Worm (Caenorhabditis elegans) whole organism, L1 larva: ENCODE results near the gene Y47D3A.21.

Experiments used
- C34B4.2 ChIP-seq: sonication (generic microtip); optimal IDR thresholded peaks from 2 replicates; lab custom pipeline; 2017; ENCODE audit warnings: mild to moderate bottlenecking, missing genetic modification characterization, missing compliant biosample characterization
- aha-1 ChIP-seq: fragments of 150-350 bp; optimal IDR thresholded peaks from 2 replicates; lab custom pipeline; 2014; ENCODE audit warnings: missing biosample characterization, missing genetic modification characterization
- aly-2 ChIP-seq: fragments of 150-350 bp; optimal IDR thresholded peaks from 2 replicates; lab custom pipeline; 2014; ENCODE audit warnings: missing biosample characterization, missing genetic modification characterization
- blmp-1 ChIP-seq: fragments of 150-350 bp; optimal IDR thresholded peaks from 2 replicates; lab custom pipeline; 2014; ENCODE audit warnings: missing biosample characterization, missing genetic modification characterization
- ceh-63 ChIP-seq: fragments of 200-800 bp; sonication (Bioruptor generic); optimal IDR thresholded peaks from 2 replicates; lab custom pipeline; 2018; ENCODE audit warnings: mild to moderate bottlenecking, missing genetic modification characterization, missing compliant biosample characterization
- ceh-90 ChIP-seq: sonication (generic microtip); optimal IDR thresholded peaks from 2 replicates; lab custom pipeline; 2016; ENCODE audit warnings: missing genetic modification characterization, missing compliant biosample characterization
- dpl-1 ChIP-seq, 3 experiments: fragments of 150-350 bp in 2 of 3; sonication (generic microtip) in 1 of 3; optimal IDR thresholded peaks; 2 replicates each; lab custom pipeline; 2014 to 2017; ENCODE audit warnings: missing biosample characterization in 3 of 3, missing genetic modification characterization in 3 of 3, missing genetic modification reagents in 3 of 3
- dsc-1 ChIP-seq: sonication (generic microtip); optimal IDR thresholded peaks from 2 replicates; lab custom pipeline; 2016; ENCODE audit warnings: mild to moderate bottlenecking, missing genetic modification characterization, missing compliant biosample characterization
- efl-1 ChIP-seq, 4 experiments: fragments of 150-350 bp; optimal IDR thresholded peaks in 3 of 4; peaks in 1 of 4; 1 replicate in 1 of 4; 2 replicates in 3 of 4; lab custom pipeline; 2014; ENCODE audit warnings: missing biosample characterization in 2 of 4, missing genetic modification characterization in 2 of 4, missing genetic modification reagents in 2 of 4
- elt-2 ChIP-seq: sonication (generic microtip); optimal IDR thresholded peaks from 2 replicates; lab custom pipeline; 2016; ENCODE audit warnings: missing genetic modification characterization, mild to moderate bottlenecking, inconsistent platforms, missing compliant biosample characterization, missing genetic modification reagents
- elt-3 ChIP-seq, 6 experiments: fragments of 150-350 bp in 1 of 6; sonication (generic microtip); optimal IDR thresholded peaks; 2 replicates each; lab custom pipeline; 2017 to 2018; ENCODE audit warnings: missing biosample characterization in 6 of 6, missing genetic modification characterization in 6 of 6, inconsistent platforms in 1 of 6
- ets-5 ChIP-seq: fragments of 200-800 bp; sonication (Bioruptor generic); IDR thresholded peaks from 2 replicates; pipeline ENCODE4 v1.3.6; 2022; ENCODE audit warnings: missing genetic modification characterization, missing compliant biosample characterization
- fkh-10 ChIP-seq: sonication (generic microtip); optimal IDR thresholded peaks from 2 replicates; lab custom pipeline; 2017; ENCODE audit warnings: missing biosample characterization, missing genetic modification reagents, missing genetic modification characterization
- fkh-4 ChIP-seq: sonication (generic microtip); optimal IDR thresholded peaks from 2 replicates; lab custom pipeline; 2016; ENCODE audit warnings: missing compliant biosample characterization, missing genetic modification characterization, borderline replicate concordance
- fkh-8 ChIP-seq: sonication (generic microtip); optimal IDR thresholded peaks from 2 replicates; lab custom pipeline; 2016; ENCODE audit warnings: mild to moderate bottlenecking, missing genetic modification characterization, missing compliant biosample characterization
- grh-1 ChIP-seq: fragments of 200-800 bp; sonication (Bioruptor generic); IDR thresholded peaks from 2 replicates; pipeline ENCODE4 v1.3.6; 2022; ENCODE audit warnings: missing genetic modification reagents, missing genetic modification characterization, missing compliant biosample characterization
- isw-1 ChIP-seq: fragments of 200-800 bp; sonication (Bioruptor generic); IDR thresholded peaks from 2 replicates; pipeline ENCODE4 v1.3.6; 2022; ENCODE audit warnings: missing genetic modification characterization, missing compliant biosample characterization
- lin-14 ChIP-seq: fragments of 200-800 bp; sonication (Bioruptor generic); optimal IDR thresholded peaks from 2 replicates; lab custom pipeline; 2018; ENCODE audit warnings: mild to moderate bottlenecking, missing genetic modification characterization, moderate library complexity, missing compliant biosample characterization
- lin-15B ChIP-seq: fragments of 150-350 bp; sonication (generic microtip); optimal IDR thresholded peaks from 3 replicates; lab custom pipeline; 2014; ENCODE audit warnings: missing biosample characterization, missing genetic modification characterization
- lin-35 ChIP-seq, 2 experiments: fragments of 150-350 bp; optimal IDR thresholded peaks; 2 replicates each; lab custom pipeline; 2014; ENCODE audit warnings: missing biosample characterization in 2 of 2, missing genetic modification characterization in 2 of 2, missing genetic modification reagents in 2 of 2
- lir-3 ChIP-seq: sonication (generic microtip); optimal IDR thresholded peaks from 2 replicates; lab custom pipeline; 2016; ENCODE audit warnings: mild to moderate bottlenecking, missing genetic modification characterization, moderate library complexity, missing compliant biosample characterization; ENCODE audit not compliant: poor library complexity
- lsy-2 ChIP-seq, 2 experiments: fragments of 150-350 bp; optimal IDR thresholded peaks; 2 replicates each; lab custom pipeline; 2014; ENCODE audit warnings: missing biosample characterization in 2 of 2, missing genetic modification characterization in 2 of 2
- mef-2 ChIP-seq: fragments of 150-350 bp; optimal IDR thresholded peaks from 2 replicates; lab custom pipeline; 2014; ENCODE audit warnings: missing biosample characterization, missing genetic modification characterization
- nhr-12 ChIP-seq: sonication (generic microtip); optimal IDR thresholded peaks from 2 replicates; lab custom pipeline; 2017; ENCODE audit warnings: missing biosample characterization, missing genetic modification characterization
- nhr-19 ChIP-seq: fragments of 200-800 bp; sonication (Bioruptor generic); conservative IDR thresholded peaks from 2 replicates; pipeline ENCODE4 v1.3.6; 2022; ENCODE audit warnings: missing genetic modification characterization, missing compliant biosample characterization
- nhr-20 ChIP-seq: sonication (generic microtip); optimal IDR thresholded peaks from 2 replicates; lab custom pipeline; 2016; ENCODE audit warnings: mild to moderate bottlenecking, missing genetic modification characterization, missing compliant biosample characterization
- nhr-71 ChIP-seq: sonication (generic microtip); optimal IDR thresholded peaks from 2 replicates; lab custom pipeline; 2016; ENCODE audit warnings: mild to moderate bottlenecking, missing genetic modification characterization, moderate library complexity, missing compliant biosample characterization
- nhr-77 ChIP-seq: fragments of 150-350 bp; optimal IDR thresholded peaks from 2 replicates; lab custom pipeline; 2014; ENCODE audit warnings: missing biosample characterization, missing genetic modification characterization
- nhr-84 ChIP-seq: sonication (generic microtip); optimal IDR thresholded peaks from 2 replicates; lab custom pipeline; 2017; ENCODE audit warnings: missing biosample characterization, missing genetic modification characterization
- nhr-85 ChIP-seq: sonication (generic microtip); peaks from one replicate; lab custom pipeline; 2016; ENCODE audit warnings: missing genetic modification characterization, inconsistent platforms, missing compliant biosample characterization
- nhr-90 ChIP-seq: sonication (generic microtip); optimal IDR thresholded peaks from 2 replicates; lab custom pipeline; 2016; ENCODE audit warnings: mild to moderate bottlenecking, missing genetic modification characterization, missing compliant biosample characterization; ENCODE audit not compliant: poor library complexity
- pqm-1 ChIP-seq: sonication (generic microtip); optimal IDR thresholded peaks from 3 replicates; lab custom pipeline; 2017; ENCODE audit warnings: missing biosample characterization, missing genetic modification characterization
- snu-23 ChIP-seq: sonication (generic microtip); optimal IDR thresholded peaks from 2 replicates; lab custom pipeline; 2016; ENCODE audit warnings: missing genetic modification characterization, missing compliant biosample characterization
- sptf-1 ChIP-seq: fragments of 150-350 bp; optimal IDR thresholded peaks from 2 replicates; lab custom pipeline; 2014; ENCODE audit warnings: missing biosample characterization, missing genetic modification characterization
- tbx-2 ChIP-seq: sonication (generic microtip); optimal IDR thresholded peaks from 2 replicates; lab custom pipeline; 2016; ENCODE audit warnings: missing genetic modification characterization, missing compliant biosample characterization
- tlp-1 ChIP-seq: fragments of 150-350 bp; optimal IDR thresholded peaks from 2 replicates; lab custom pipeline; 2014; ENCODE audit warnings: missing biosample characterization, missing genetic modification characterization
- unc-130 ChIP-seq: fragments of 150-350 bp; optimal IDR thresholded peaks from 2 replicates; lab custom pipeline; 2017; ENCODE audit warnings: missing biosample characterization, missing genetic modification characterization, inconsistent platforms
- ztf-11 ChIP-seq, 2 experiments: sonication (generic microtip); optimal IDR thresholded peaks; 2 replicates each; lab custom pipeline; 2016 to 2017; ENCODE audit warnings: missing genetic modification characterization in 2 of 2, missing biosample characterization in 1 of 2, missing compliant biosample characterization in 1 of 2

Gene Y47D3A.21

ce11 chrIII:11255072-11255471, 23.6 kb downstream of the Y47D3A.21 start:
- TF ChIP-seq ztf-11 (tag; optimal IDR thresholded peaks at IDR 0.05; lab: Kevin White, UChicago) (no peak), sptf-1 (no peak), lin-14 (peak; percentile 71), lsy-2 (tag; optimal IDR thresholded peaks at IDR 0.05; lab: Kevin White, UChicago) (peak; percentile 18 to 38), snu-23 (GFP tag; lab: Kevin White, UChicago) (peak; percentile 34), tbx-2 (tag; lab: Kevin White, UChicago) (peak; percentile 24), nhr-19 (GFP tag; lab: Robert Waterston, UW) (peak; percentile 23), nhr-77 (tag; lab: Kevin White, UChicago) (no peak), fkh-4 (tag; lab: Kevin White, UChicago) (no peak), grh-1 (GFP tag; lab: Robert Waterston, UW) (peak; percentile 52; the same call in 1 of the 2 replicates), nhr-20 (tag; lab: Kevin White, UChicago) (peak; percentile 73), nhr-85 (tag; lab: Kevin White, UChicago) (peak; percentile 97), dpl-1 (GFP tag; optimal IDR thresholded peaks at IDR 0.05; lab: Kevin White, UChicago) (no peak), blmp-1 (tag; lab: Kevin White, UChicago) (peak; percentile 80), lin-35 (GFP tag; optimal IDR thresholded peaks at IDR 0.05; lab: Kevin White, UChicago) (peak in 1 of 2 experiments; percentile 35), nhr-90 (peak; percentile 3), efl-1 (optimal IDR thresholded peaks at IDR 0.05; lab: Kevin White, UChicago) (no peak), efl-1 (GFP tag; optimal IDR thresholded peaks at IDR 0.05 in 1 of 2; lab: Kevin White, UChicago) (peak in 1 of 2 experiments; percentile 89), lin-15B (tag; lab: Kevin White, UChicago) (no peak), nhr-71 (peak; percentile 56), elt-3 (tag; optimal IDR thresholded peaks at IDR 0.05; lab: Kevin White, UChicago) (peak in 3 of 6 experiments; percentile 6 to 51 (median 50)), unc-130 (tag; lab: Kevin White, UChicago) (no peak)

- TF ChIP-seq lsy-2 (tag; optimal IDR thresholded peaks at IDR 0.05; lab: Kevin White, UChicago) (peak in 1 of 2 experiments; percentile 14), pqm-1 (no peak), tlp-1 (tag; lab: Kevin White, UChicago) (no peak), mef-2 (tag; lab: Kevin White, UChicago) (no peak), fkh-10 (GFP tag; lab: Kevin White, UChicago) (no peak), aly-2 (tag; lab: Kevin White, UChicago) (peak; percentile 20), nhr-84 (tag; lab: Kevin White, UChicago) (no peak), nhr-71 (peak; percentile 6)
Measured at ce11 chrIII:11251718-11252441, 26.8 kb downstream of the Y47D3A.21 start, which contains the start of gene Y47D3A.32. Gene Y47D3A.32, plus strand, starts transcription at chrIII:11252391.

ce11 chrIII:11248897-11249296, 29.8 kb downstream of the Y47D3A.21 start:
- TF ChIP-seq ceh-63 (GFP tag; lab: Kevin White, UChicago) = no peak
- no peak for TF ChIP-seq nhr-19 (GFP tag; lab: Robert Waterston, UW)
- TF ChIP-seq tbx-2 (tag; lab: Kevin White, UChicago) = no peak
- TF ChIP-seq fkh-8 (tag; lab: Kevin White, UChicago) = no peak
- no peak for TF ChIP-seq aly-2 (tag; lab: Kevin White, UChicago)
- no peak for TF ChIP-seq dsc-1 (tag; lab: Kevin White, UChicago)
- no peak for TF ChIP-seq blmp-1 (tag; lab: Kevin White, UChicago)
- TF ChIP-seq lin-15B (tag; lab: Kevin White, UChicago) = no peak
- no peak for TF ChIP-seq ets-5 (GFP tag; lab: Robert Waterston, UW)
- TF ChIP-seq lin-35 (GFP tag; optimal IDR thresholded peaks at IDR 0.05; lab: Kevin White, UChicago) = no peak
- TF ChIP-seq lir-3 (tag; lab: Kevin White, UChicago) = no peak
- no peak for TF ChIP-seq isw-1 (GFP tag; lab: Robert Waterston, UW)
- TF ChIP-seq nhr-12 = no peak
- no peak for TF ChIP-seq elt-2 (tag; lab: Kevin White, UChicago)
- TF ChIP-seq aha-1 (tag; lab: Kevin White, UChicago) = no peak
- no peak for TF ChIP-seq C34B4.2 (tag; lab: Kevin White, UChicago)
- TF ChIP-seq ceh-90 (tag; lab: Kevin White, UChicago) = no peak
- no peak for TF ChIP-seq grh-1 (GFP tag; lab: Robert Waterston, UW)
